Fruit fly (Drosophila melanogaster): ENCODE data around the gene CG17721.

CG17721 gene

dm6 chr3R:11221437-11222230 lies 13.3 kb upstream of the CG17721 start, which contains the start of the genes CG6693 and RpL3:
Gene CG6693 (minus strand): TSS chr3R:11221639.
Gene RpL3 (plus strand): TSS chr3R:11221894.
- TF ChIP-seq noc (tag; optimal IDR thresholded peaks at IDR 0.05): peak; percentile 55

- TF ChIP-seq noc (tag; optimal IDR thresholded peaks at IDR 0.05): no peak
Observed at dm6 chr3R:11222587-11222986, 12.4 kb upstream of the CG17721 start.

dm6 chr3R:11224478-11224877 lies 10.5 kb upstream of the CG17721 start:
- TF ChIP-seq noc (tag; optimal IDR thresholded peaks at IDR 0.05): no peak

- TF ChIP-seq noc (tag; optimal IDR thresholded peaks at IDR 0.05): no peak
Observed at dm6 chr3R:11225220-11225619, 9.7 kb upstream of the CG17721 start, which contains the start of gene scpr-C. Gene scpr-C (plus strand): TSS chr3R:11225520.

dm6 chr3R:11226496-11226895 lies 8.4 kb upstream of the CG17721 start, which contains the start of gene CG17726:
Gene CG17726 (plus strand): TSS chr3R:11226762.
- TF ChIP-seq noc (tag; optimal IDR thresholded peaks at IDR 0.05): peak; percentile 95

- no peak for TF ChIP-seq noc (tag; optimal IDR thresholded peaks at IDR 0.05)
Observed at dm6 chr3R:11230392-11230791, 4.5 kb upstream of the CG17721 start, which contains the start of gene GCC88. Gene GCC88 (minus strand): TSS chr3R:11230600.

dm6 chr3R:11231037-11231436 lies 3.9 kb upstream of the CG17721 start:
- TF ChIP-seq noc (tag; optimal IDR thresholded peaks at IDR 0.05): no peak

- TF ChIP-seq noc (tag; optimal IDR thresholded peaks at IDR 0.05): no peak
Observed at dm6 chr3R:11231705-11232261, 3.2 kb upstream of the CG17721 start, which contains the start of the genes CG17187 and Dph3. Gene CG17187 (minus strand): TSS chr3R:11231879. Gene Dph3 (plus strand): TSS chr3R:11231912.

dm6 chr3R:11236041-11236440 lies 1.1 kb downstream of the CG17721 start, which contains the start of gene CG31441:
Gene CG31441 (plus strand): TSS chr3R:11236286.
- no peak for TF ChIP-seq noc (tag; optimal IDR thresholded peaks at IDR 0.05)

- TF ChIP-seq noc (tag; optimal IDR thresholded peaks at IDR 0.05): no peak
Observed at dm6 chr3R:11237598-11237997, 2.7 kb downstream of the CG17721 start, which contains the start of gene CG31388. Gene CG31388 (plus strand): TSS chr3R:11237815.

dm6 chr3R:11240891-11241290 lies 6.0 kb downstream of the CG17721 start, which contains the start of the genes scpr-B and scpr-A:
Gene scpr-B (minus strand): TSS chr3R:11240991.
Gene scpr-A (plus strand): TSS chr3R:11241183.
- no peak for TF ChIP-seq noc (tag; optimal IDR thresholded peaks at IDR 0.05)

dm6 chr3R:11243057-11243740 lies 8.3 kb downstream of the CG17721 start:
- TF ChIP-seq noc (tag; optimal IDR thresholded peaks at IDR 0.05): peak; percentile 48

- no peak for TF ChIP-seq noc (tag; optimal IDR thresholded peaks at IDR 0.05)
Observed at dm6 chr3R:11243951-11244660, 9.2 kb downstream of the CG17721 start, which contains the start of the genes CG17734 and CG5214. Gene CG17734 (minus strand): TSS chr3R:11243999. Gene CG5214 (plus strand): TSS chr3R:11244302.

dm6 chr3R:11245803-11246202 lies 10.9 kb downstream of the CG17721 start:
- no peak for TF ChIP-seq noc (tag; optimal IDR thresholded peaks at IDR 0.05)

- TF ChIP-seq noc (tag; optimal IDR thresholded peaks at IDR 0.05): no peak
Observed at dm6 chr3R:11246865-11247264, 11.9 kb downstream of the CG17721 start.
